Worm (Caenorhabditis elegans): ENCODE measurements around the gene W03H9.1.

DNA sequence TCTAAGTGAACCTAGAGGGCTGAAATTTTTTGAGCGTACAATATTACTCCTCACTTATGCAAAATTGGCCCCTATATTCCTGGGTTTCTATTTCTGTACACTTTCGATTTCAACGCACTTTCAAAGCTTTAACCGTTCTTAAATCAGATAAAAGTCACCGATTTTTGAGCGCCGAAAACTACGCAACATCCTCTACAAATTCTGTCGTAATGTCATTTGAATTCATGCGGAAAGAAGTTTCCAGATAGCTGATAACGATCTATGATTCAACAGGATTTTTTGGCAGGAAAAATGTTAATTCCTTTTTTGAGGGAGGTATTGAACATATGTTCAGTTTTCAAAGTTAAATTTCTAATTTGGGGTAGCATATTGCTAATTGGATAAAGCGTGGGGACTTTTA lies 37.1 kb downstream of the W03H9.1 start:
- TF ChIP-seq lin-11 (tag; optimal IDR thresholded peaks at IDR 0.05), result no peak
- TF ChIP-seq fkh-6 (tag; optimal IDR thresholded peaks at IDR 0.05), result no peak
- no peak for TF ChIP-seq mec-3 (tag; optimal IDR thresholded peaks at IDR 0.05; ENCODE audit: borderline replicate concordance)
- no peak for TF ChIP-seq Y22D7AL.16 (tag; optimal IDR thresholded peaks at IDR 0.05)
- TF ChIP-seq ahr-1 (tag; optimal IDR thresholded peaks at IDR 0.05), result no peak
- TF ChIP-seq dve-1 (tag; optimal IDR thresholded peaks at IDR 0.05), result no peak
- no peak for TF ChIP-seq elt-4 (tag; optimal IDR thresholded peaks at IDR 0.05)
- no peak for TF ChIP-seq ceh-6 (GFP tag; optimal IDR thresholded peaks at IDR 0.05)
- TF ChIP-seq nhr-11 (tag; optimal IDR thresholded peaks at IDR 0.05), result no peak
- no peak for TF ChIP-seq ttx-3 (tag; optimal IDR thresholded peaks at IDR 0.05)
